Worm (Caenorhabditis elegans) whole organism, mixed stage, embryonic: ENCODE data around the gene pho-14.

Experiments used
- M03D4.4 ChIP-seq: sonication (generic microtip); optimal IDR thresholded peaks from 2 replicates; lab custom pipeline; 2017; ENCODE audit warnings: mild to moderate bottlenecking, missing genetic modification characterization, missing compliant biosample characterization
- blmp-1 ChIP-seq: fragments of 150-350 bp; optimal IDR thresholded peaks from 2 replicates; lab custom pipeline; 2014; ENCODE audit warnings: missing biosample characterization, missing genetic modification characterization
- ceh-39 ChIP-seq: fragments of 150-350 bp; optimal IDR thresholded peaks from 2 replicates; lab custom pipeline; 2014; ENCODE audit warnings: missing biosample characterization, missing genetic modification characterization
- ceh-43 ChIP-seq: fragments of 200-800 bp; sonication (Bioruptor generic); optimal IDR thresholded peaks from 2 replicates; lab custom pipeline; 2018; ENCODE audit warnings: mild to moderate bottlenecking, missing genetic modification characterization, moderate library complexity, missing compliant biosample characterization
- cnd-1 ChIP-seq: fragments of 200-800 bp; sonication (Bioruptor generic); optimal IDR thresholded peaks from 2 replicates; lab custom pipeline; 2018; ENCODE audit warnings: mild to moderate bottlenecking, missing genetic modification characterization, missing compliant biosample characterization
- drap-1 ChIP-seq: fragments of 200-800 bp; sonication (Bioruptor generic); optimal IDR thresholded peaks from 3 replicates; lab custom pipeline; 2018; ENCODE audit warnings: mild to moderate bottlenecking, missing genetic modification characterization, missing compliant biosample characterization
- elt-1 ChIP-seq: sonication (generic microtip); optimal IDR thresholded peaks from 2 replicates; lab custom pipeline; 2017; ENCODE audit warnings: missing genetic modification characterization, mild to moderate bottlenecking, missing compliant biosample characterization, antibody characterized with exemption, moderate library complexity, borderline replicate concordance; ENCODE audit not compliant: insufficient read depth
- flh-1 ChIP-seq: fragments of 200-800 bp; sonication (Bioruptor generic); optimal IDR thresholded peaks from 2 replicates; lab custom pipeline; 2018; ENCODE audit warnings: mild to moderate bottlenecking, missing genetic modification characterization, moderate library complexity, missing compliant biosample characterization
- ham-2 ChIP-seq: fragments of 200-800 bp; sonication (Bioruptor generic); optimal IDR thresholded peaks from 2 replicates; lab custom pipeline; 2018; ENCODE audit warnings: mild to moderate bottlenecking, missing genetic modification characterization, missing compliant biosample characterization
- hlh-1 ChIP-seq: fragments of 150-350 bp; optimal IDR thresholded peaks from 2 replicates; lab custom pipeline; 2014; ENCODE audit warnings: missing biosample characterization, missing genetic modification reagents, missing genetic modification characterization
- lin-13 ChIP-seq: fragments of 150-350 bp; optimal IDR thresholded peaks from 2 replicates; lab custom pipeline; 2014; ENCODE audit warnings: missing biosample characterization, missing genetic modification characterization
- lin-32 ChIP-seq: fragments of 200-800 bp; sonication (Bioruptor generic); optimal IDR thresholded peaks from 2 replicates; lab custom pipeline; 2018; ENCODE audit warnings: mild to moderate bottlenecking, missing genetic modification characterization, missing compliant biosample characterization
- lsy-2 ChIP-seq: fragments of 150-350 bp; optimal IDR thresholded peaks from 2 replicates; lab custom pipeline; 2014; ENCODE audit warnings: missing biosample characterization, missing genetic modification characterization
- mab-5 ChIP-seq: fragments of 150-350 bp; optimal IDR thresholded peaks from 2 replicates; lab custom pipeline; 2014; ENCODE audit warnings: missing biosample characterization, missing genetic modification characterization
- mep-1 ChIP-seq: fragments of 150-350 bp; optimal IDR thresholded peaks from 2 replicates; lab custom pipeline; 2017; ENCODE audit warnings: missing biosample characterization, missing genetic modification reagents, missing genetic modification characterization, inconsistent platforms
- mls-2 ChIP-seq: sonication (generic microtip); optimal IDR thresholded peaks from 2 replicates; lab custom pipeline; 2016; ENCODE audit warnings: mild to moderate bottlenecking, missing genetic modification characterization, moderate library complexity, missing compliant biosample characterization
- nhr-12 ChIP-seq: fragments of 150-350 bp; optimal IDR thresholded peaks from 2 replicates; lab custom pipeline; 2014; ENCODE audit warnings: missing biosample characterization, missing genetic modification characterization
- nhr-2 ChIP-seq: fragments of 150-350 bp; optimal IDR thresholded peaks from 2 replicates; lab custom pipeline; 2014; ENCODE audit warnings: missing biosample characterization, missing genetic modification characterization
- nhr-28 ChIP-seq: fragments of 150-350 bp; optimal IDR thresholded peaks from 2 replicates; lab custom pipeline; 2014; ENCODE audit warnings: missing biosample characterization, missing genetic modification characterization
- nhr-76 ChIP-seq: sonication (generic microtip); optimal IDR thresholded peaks from 2 replicates; lab custom pipeline; 2017; ENCODE audit warnings: missing biosample characterization, missing genetic modification characterization
- pha-4 ChIP-seq: fragments of 150-350 bp; optimal IDR thresholded peaks from 2 replicates; lab custom pipeline; 2018; ENCODE audit warnings: missing biosample characterization, missing genetic modification reagents, missing genetic modification characterization
- sem-2 ChIP-seq: fragments of 200-800 bp; sonication (Bioruptor generic); optimal IDR thresholded peaks from 2 replicates; lab custom pipeline; 2018; ENCODE audit warnings: mild to moderate bottlenecking, missing genetic modification characterization, missing compliant biosample characterization
- snpc-4 ChIP-seq: fragments of 150-350 bp; optimal IDR thresholded peaks from 2 replicates; lab custom pipeline; 2014; ENCODE audit warnings: missing biosample characterization, missing genetic modification characterization
- sptf-1 ChIP-seq: sonication (generic microtip); optimal IDR thresholded peaks from 2 replicates; lab custom pipeline; 2017; ENCODE audit warnings: mild to moderate bottlenecking, missing genetic modification characterization, moderate library complexity, missing compliant biosample characterization
- tbx-8 ChIP-seq: fragments of 200-800 bp; sonication (Bioruptor generic); optimal IDR thresholded peaks from 2 replicates; lab custom pipeline; 2018; ENCODE audit warnings: mild to moderate bottlenecking, missing genetic modification characterization, moderate library complexity, missing compliant biosample characterization
- unc-120 ChIP-seq: sonication (generic microtip); optimal IDR thresholded peaks from 2 replicates; lab custom pipeline; 2017; ENCODE audit warnings: missing genetic modification characterization, missing compliant biosample characterization; ENCODE audit not compliant: poor library complexity, severe bottlenecking
- unc-39 ChIP-seq: fragments of 150-350 bp; optimal IDR thresholded peaks from 2 replicates; lab custom pipeline; 2014; ENCODE audit warnings: missing biosample characterization, missing genetic modification characterization
- unc-62 ChIP-seq: fragments of 150-350 bp; optimal IDR thresholded peaks from 2 replicates; lab custom pipeline; 2014; ENCODE audit warnings: missing biosample characterization, missing genetic modification reagents, missing genetic modification characterization
- zip-8 ChIP-seq: fragments of 150-350 bp; optimal IDR thresholded peaks from 2 replicates; lab custom pipeline; 2014; ENCODE audit warnings: missing biosample characterization, missing genetic modification characterization
- ztf-11 ChIP-seq: fragments of 150-350 bp; optimal IDR thresholded peaks from 2 replicates; lab custom pipeline; 2014; ENCODE audit warnings: missing biosample characterization, missing genetic modification characterization

pho-14 gene

ce11 chrII:1082859-1083258, 17.8 kb downstream of the pho-14 start, which contains the start of gene K02E7.1:
Gene K02E7.1, plus strand, starts transcription at chrII:1083159.
- TF ChIP-seq blmp-1 (no peak), unc-39 (no peak)

- TF ChIP-seq nhr-76 (tag; lab: Kevin White, UChicago): no peak
- no peak for TF ChIP-seq cnd-1 (tag; lab: Kevin White, UChicago)
- no peak for TF ChIP-seq blmp-1
- TF ChIP-seq snpc-4 (tag; lab: Kevin White, UChicago): no peak
- no peak for TF ChIP-seq ztf-11 (tag; lab: Kevin White, UChicago)
- no peak for TF ChIP-seq nhr-28 (tag; lab: Kevin White, UChicago)
- no peak for TF ChIP-seq ceh-43 (GFP tag; lab: Kevin White, UChicago)
- TF ChIP-seq ham-2: no peak
- no peak for TF ChIP-seq nhr-2 (tag; lab: Kevin White, UChicago)
- no peak for TF ChIP-seq unc-120 (tag; lab: Kevin White, UChicago)
- TF ChIP-seq unc-62 (GFP tag; lab: Kevin White, UChicago): no peak
- TF ChIP-seq lin-13: no peak
- no peak for TF ChIP-seq nhr-12
- no peak for TF ChIP-seq flh-1
- no peak for TF ChIP-seq lin-32
- no peak for TF ChIP-seq lsy-2 (tag; lab: Kevin White, UChicago)
- no peak for TF ChIP-seq tbx-8 (GFP tag; lab: Kevin White, UChicago)
These were observed 25.2 kb downstream of the pho-14 start, which contains the start of gene K02E7.11 for ce11 chrII:1075424-1075823. Gene K02E7.11, minus strand, starts transcription at chrII:1075524.

- TF ChIP-seq hlh-1 (tag; lab: Kevin White, UChicago) (no peak), blmp-1 (no peak), drap-1 (GFP tag; lab: Kevin White, UChicago) (no peak), cnd-1 (tag; lab: Kevin White, UChicago) (no peak), mep-1 (tag; lab: Kevin White, UChicago) (no peak)
- TF ChIP-seq, all 35 proteins: peak for 0
These were observed 28.5 kb downstream of the pho-14 start, which contains the start of gene K02E7.4 for ce11 chrII:1072106-1072505. Gene K02E7.4, plus strand, starts transcription at chrII:1072406.

- TF ChIP-seq elt-1 (no peak), ham-2 (no peak), unc-62 (GFP tag; lab: Kevin White, UChicago) (no peak), zip-8 (no peak), M03D4.4 (tag; lab: Kevin White, UChicago) (no peak), blmp-1 (no peak), mls-2 (tag; lab: Kevin White, UChicago) (no peak), lsy-2 (tag; lab: Kevin White, UChicago) (peak; percentile 61)
These were observed 29.2 kb downstream of the pho-14 start for ce11 chrII:1071432-1071831.

ce11 chrII:1070875-1071274, 29.7 kb downstream of the pho-14 start, which contains the start of gene K02E7.12:
Gene K02E7.12, plus strand, starts transcription at chrII:1071175.
- no peak for TF ChIP-seq zip-8
- no peak for TF ChIP-seq cnd-1 (tag; lab: Kevin White, UChicago)
- no peak for TF ChIP-seq lsy-2 (tag; lab: Kevin White, UChicago)
- TF ChIP-seq sem-2 (GFP tag; lab: Kevin White, UChicago): no peak
- TF ChIP-seq lin-32: no peak
- TF ChIP-seq sptf-1 (tag; lab: Kevin White, UChicago): no peak
- TF ChIP-seq unc-120 (tag; lab: Kevin White, UChicago): no peak
- no peak for TF ChIP-seq nhr-2 (tag; lab: Kevin White, UChicago)
- TF ChIP-seq lin-13: no peak
- no peak for TF ChIP-seq M03D4.4 (tag; lab: Kevin White, UChicago)
- TF ChIP-seq ztf-11 (tag; lab: Kevin White, UChicago): no peak
- TF ChIP-seq hlh-1 (tag; lab: Kevin White, UChicago): no peak
- TF ChIP-seq tbx-8 (GFP tag; lab: Kevin White, UChicago): no peak
- no peak for TF ChIP-seq pha-4

ce11 chrII:1066907-1067306, 33.7 kb downstream of the pho-14 start, which contains the start of gene K02E7.10:
Gene K02E7.10, minus strand, starts transcription at chrII:1067007.
- no peak for TF ChIP-seq tbx-8 (GFP tag; lab: Kevin White, UChicago)
- no peak for TF ChIP-seq flh-1
- no peak for TF ChIP-seq mab-5 (tag; lab: Kevin White, UChicago)
- TF ChIP-seq sem-2 (GFP tag; lab: Kevin White, UChicago): no peak
- no peak for TF ChIP-seq blmp-1
- no peak for TF ChIP-seq zip-8
- no peak for TF ChIP-seq lsy-2 (tag; lab: Kevin White, UChicago)
- TF ChIP-seq nhr-28 (tag; lab: Kevin White, UChicago): no peak
- TF ChIP-seq hlh-1 (tag; lab: Kevin White, UChicago): no peak
- no peak for TF ChIP-seq lin-13
- TF ChIP-seq ztf-11 (tag; lab: Kevin White, UChicago): no peak
- TF ChIP-seq ceh-39 (tag; lab: Kevin White, UChicago): no peak
- TF ChIP-seq unc-39: no peak
- no peak for TF ChIP-seq elt-1
